Worm (Caenorhabditis elegans) whole organism, L3 larva: ENCODE data around the gene fbxa-118.

Experiments
- R02D3.7 ChIP-seq: fragments of 150-350 bp; optimal IDR thresholded peaks from 2 replicates; lab custom pipeline; 2014; ENCODE audit warnings: missing biosample characterization, missing genetic modification characterization
- aly-2 ChIP-seq: fragments of 150-350 bp; optimal IDR thresholded peaks from 2 replicates; lab custom pipeline; 2014; ENCODE audit warnings: missing biosample characterization, missing genetic modification characterization
- ama-1 ChIP-seq: fragments of 150-350 bp; optimal IDR thresholded peaks from 2 replicates; lab custom pipeline; 2018
- ceh-16 ChIP-seq: sonication (generic microtip); optimal IDR thresholded peaks from 2 replicates; lab custom pipeline; 2017; ENCODE audit warnings: missing biosample characterization, missing genetic modification characterization
- ceh-28 ChIP-seq: fragments of 150-350 bp; optimal IDR thresholded peaks from 2 replicates; lab custom pipeline; 2014; ENCODE audit warnings: missing biosample characterization, missing genetic modification reagents, missing genetic modification characterization
- ceh-82 ChIP-seq: fragments of 150-350 bp; optimal IDR thresholded peaks from 2 replicates; lab custom pipeline; 2014; ENCODE audit warnings: missing biosample characterization, missing genetic modification characterization
- ceh-9 ChIP-seq: sonication (generic microtip); optimal IDR thresholded peaks from 2 replicates; lab custom pipeline; 2018; ENCODE audit warnings: missing biosample characterization, missing genetic modification characterization
- elt-2 ChIP-seq: sonication (generic microtip); optimal IDR thresholded peaks from 2 replicates; lab custom pipeline; 2016; ENCODE audit warnings: missing genetic modification reagents, mild to moderate bottlenecking, missing genetic modification characterization, missing compliant biosample characterization
- eor-1 ChIP-seq, 2 experiments: fragments of 150-350 bp; optimal IDR thresholded peaks; 2 replicates each; lab custom pipeline; 2014 to 2018; ENCODE audit warnings: missing biosample characterization in 2 of 2, missing genetic modification characterization in 2 of 2
- fkh-10 ChIP-seq: sonication (generic microtip); optimal IDR thresholded peaks from 2 replicates; lab custom pipeline; 2017; ENCODE audit warnings: missing biosample characterization, missing genetic modification reagents, missing genetic modification characterization
- fos-1 ChIP-seq: fragments of 150-350 bp; optimal IDR thresholded peaks from 2 replicates; lab custom pipeline; 2014; ENCODE audit warnings: missing biosample characterization, missing genetic modification characterization
- hmg-11 ChIP-seq: sonication (generic microtip); optimal IDR thresholded peaks from 2 replicates; lab custom pipeline; 2016; ENCODE audit warnings: missing genetic modification characterization, missing compliant biosample characterization
- jun-1 ChIP-seq: fragments of 150-350 bp; optimal IDR thresholded peaks from 2 replicates; lab custom pipeline; 2014; ENCODE audit warnings: missing biosample characterization, missing genetic modification reagents, missing genetic modification characterization
- lin-39 ChIP-seq: fragments of 150-350 bp; optimal IDR thresholded peaks from 2 replicates; lab custom pipeline; 2018; ENCODE audit warnings: missing biosample characterization, missing genetic modification reagents, missing genetic modification characterization
- mdl-1 ChIP-seq: fragments of 150-350 bp; optimal IDR thresholded peaks from 2 replicates; lab custom pipeline; 2014; ENCODE audit warnings: missing biosample characterization, missing genetic modification characterization
- mml-1 ChIP-seq: fragments of 150-350 bp; sonication (generic microtip); optimal IDR thresholded peaks from 3 replicates; lab custom pipeline; 2014; ENCODE audit warnings: missing biosample characterization, missing genetic modification characterization
- nfya-1 ChIP-seq: sonication (generic microtip); optimal IDR thresholded peaks from 2 replicates; lab custom pipeline; 2017; ENCODE audit warnings: missing genetic modification characterization, mild to moderate bottlenecking, missing compliant biosample characterization, antibody characterized with exemption, moderate library complexity; ENCODE audit not compliant: insufficient read depth
- nhr-12 ChIP-seq: fragments of 150-350 bp; optimal IDR thresholded peaks from 2 replicates; lab custom pipeline; 2014; ENCODE audit warnings: missing biosample characterization, missing genetic modification characterization
- nhr-23 ChIP-seq: fragments of 150-350 bp; optimal IDR thresholded peaks from 2 replicates; lab custom pipeline; 2014; ENCODE audit warnings: missing biosample characterization, missing genetic modification reagents, missing genetic modification characterization
- nhr-237 ChIP-seq: fragments of 150-350 bp; optimal IDR thresholded peaks from 2 replicates; lab custom pipeline; 2014; ENCODE audit warnings: missing biosample characterization, missing genetic modification characterization
- nhr-25 ChIP-seq: sonication (generic microtip); optimal IDR thresholded peaks from 2 replicates; lab custom pipeline; 2017; ENCODE audit warnings: missing biosample characterization, missing genetic modification characterization
- nhr-28 ChIP-seq: fragments of 150-350 bp; optimal IDR thresholded peaks from 2 replicates; lab custom pipeline; 2014; ENCODE audit warnings: missing biosample characterization, missing genetic modification characterization
- nhr-43 ChIP-seq: sonication (generic microtip); optimal IDR thresholded peaks from 2 replicates; lab custom pipeline; 2016; ENCODE audit warnings: mild to moderate bottlenecking, missing genetic modification characterization, missing compliant biosample characterization; ENCODE audit not compliant: poor library complexity, severe bottlenecking
- nhr-67 ChIP-seq: fragments of 150-350 bp; optimal IDR thresholded peaks from 2 replicates; lab custom pipeline; 2014; ENCODE audit warnings: missing biosample characterization, missing genetic modification characterization
- nhr-76 ChIP-seq: fragments of 150-350 bp; sonication (generic microtip); optimal IDR thresholded peaks from 5 replicates; lab custom pipeline; 2014; ENCODE audit warnings: missing biosample characterization, missing genetic modification characterization
- pha-4 ChIP-seq: fragments of 150-350 bp; optimal IDR thresholded peaks from 2 replicates; lab custom pipeline; 2014; ENCODE audit warnings: missing biosample characterization, missing genetic modification reagents, missing genetic modification characterization
- pqm-1 ChIP-seq: fragments of 150-350 bp; optimal IDR thresholded peaks from 2 replicates; lab custom pipeline; 2017; ENCODE audit warnings: missing biosample characterization, missing genetic modification characterization, inconsistent platforms
- skn-1 ChIP-seq: fragments of 150-350 bp; optimal IDR thresholded peaks from 2 replicates; lab custom pipeline; 2014; ENCODE audit warnings: missing biosample characterization, missing genetic modification characterization
- unc-39 ChIP-seq: sonication (generic microtip); optimal IDR thresholded peaks from 4 replicates; lab custom pipeline; 2017; ENCODE audit warnings: missing biosample characterization, missing genetic modification characterization
- unc-62 ChIP-seq: fragments of 150-350 bp; sonication (generic microtip); optimal IDR thresholded peaks from 4 replicates; lab custom pipeline; 2014; ENCODE audit warnings: missing biosample characterization, missing genetic modification reagents, missing genetic modification characterization
- zag-1 ChIP-seq: fragments of 150-350 bp; optimal IDR thresholded peaks from 2 replicates; lab custom pipeline; 2014; ENCODE audit warnings: missing biosample characterization, missing genetic modification characterization
- ztf-11 ChIP-seq: fragments of 150-350 bp; optimal IDR thresholded peaks from 2 replicates; lab custom pipeline; 2014; ENCODE audit warnings: missing biosample characterization, missing genetic modification characterization

fbxa-118 gene

DNA sequence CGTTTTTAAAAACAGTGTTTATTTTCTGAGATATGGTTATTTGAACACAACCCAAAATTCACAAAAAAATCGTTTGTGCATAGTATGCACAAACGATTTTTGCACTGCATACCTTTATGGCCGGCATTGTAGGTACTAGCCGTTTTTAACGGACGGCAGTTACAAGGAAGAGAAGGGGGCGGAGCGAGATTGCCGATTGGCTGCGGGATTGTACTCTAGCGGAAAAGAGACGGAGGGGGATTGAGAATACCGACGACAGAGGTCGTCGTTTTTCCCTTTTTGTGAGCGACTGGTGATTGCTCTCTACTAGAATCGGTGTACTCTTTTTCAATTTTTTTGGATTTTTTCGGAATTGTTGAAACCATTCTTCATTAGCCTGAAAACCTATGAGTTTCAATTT, 9.4 kb downstream of the fbxa-118 start:
- TF ChIP-seq unc-39 (no peak), nfya-1 (tag; lab: Kevin White, UChicago) (peak; percentile 62)

DNA sequence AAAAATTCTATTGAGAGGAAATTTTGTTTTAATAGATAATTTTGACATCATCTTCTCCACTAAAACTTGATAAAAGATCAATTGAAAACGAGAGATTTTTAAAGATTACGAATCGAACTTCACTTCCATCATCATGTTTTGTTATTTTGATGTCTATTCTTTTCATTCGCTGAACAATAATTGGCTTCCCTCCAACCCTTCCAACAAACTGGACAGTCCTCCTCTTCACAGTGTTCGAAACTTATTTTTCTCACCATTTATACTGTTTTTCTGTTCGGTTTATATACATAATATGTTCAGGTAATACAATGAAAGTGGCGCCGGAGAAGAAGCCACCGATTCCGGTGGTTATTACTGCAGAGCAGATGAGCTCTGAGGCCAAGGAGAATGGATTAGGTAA, 16.4 kb downstream of the fbxa-118 start, which contains the start of gene M162.5:
Gene M162.5, plus strand, starts transcription at position 301 of the 400 bp plus-strand sequence.
- TF ChIP-seq ceh-28 (tag; lab: Kevin White, UChicago) (no peak), pha-4 (tag; lab: Kevin White, UChicago) (no peak), fos-1 (tag; lab: Kevin White, UChicago) (no peak), ceh-16 (no peak), jun-1 (tag; lab: Kevin White, UChicago) (no peak), mml-1 (no peak), R02D3.7 (tag; lab: Kevin White, UChicago) (no peak), eor-1 (tag; optimal IDR thresholded peaks at IDR 0.05; lab: Kevin White, UChicago) (no peak), ama-1 (no peak), skn-1 (tag; lab: Kevin White, UChicago) (no peak), fkh-10 (GFP tag; lab: Kevin White, UChicago) (no peak), lin-39 (tag; lab: Kevin White, UChicago) (no peak), unc-62 (GFP tag; lab: Kevin White, UChicago) (no peak), nhr-43 (tag; lab: Kevin White, UChicago) (no peak), mdl-1 (tag; lab: Kevin White, UChicago) (no peak), unc-39 (no peak), hmg-11 (tag; lab: Kevin White, UChicago) (no peak), nhr-25 (tag; lab: Kevin White, UChicago) (no peak)
- TF ChIP-seq, all 47 proteins: peak for 0

DNA sequence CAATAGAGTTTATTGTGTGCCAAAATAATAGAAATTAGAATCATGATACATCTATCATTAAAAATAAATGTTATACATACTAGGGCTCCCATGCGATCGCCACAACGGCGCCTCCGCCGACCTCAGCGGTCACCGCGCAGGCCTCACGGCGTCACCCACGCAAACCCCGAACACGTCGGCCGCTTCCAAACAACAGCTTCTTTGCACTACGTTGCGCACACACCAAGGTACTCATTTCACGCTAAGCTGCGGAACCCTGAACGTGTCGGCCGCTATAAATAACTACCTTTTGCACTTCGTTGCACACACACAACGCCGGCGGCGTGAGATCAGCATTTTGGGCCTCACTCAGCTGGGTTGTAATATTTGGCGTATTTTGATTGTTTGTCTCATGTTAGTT, 17.8 kb downstream of the fbxa-118 start:
- TF ChIP-seq nhr-23 (tag; lab: Kevin White, UChicago) (no peak), zag-1 (no peak), pha-4 (tag; lab: Kevin White, UChicago) (no peak)

DNA sequence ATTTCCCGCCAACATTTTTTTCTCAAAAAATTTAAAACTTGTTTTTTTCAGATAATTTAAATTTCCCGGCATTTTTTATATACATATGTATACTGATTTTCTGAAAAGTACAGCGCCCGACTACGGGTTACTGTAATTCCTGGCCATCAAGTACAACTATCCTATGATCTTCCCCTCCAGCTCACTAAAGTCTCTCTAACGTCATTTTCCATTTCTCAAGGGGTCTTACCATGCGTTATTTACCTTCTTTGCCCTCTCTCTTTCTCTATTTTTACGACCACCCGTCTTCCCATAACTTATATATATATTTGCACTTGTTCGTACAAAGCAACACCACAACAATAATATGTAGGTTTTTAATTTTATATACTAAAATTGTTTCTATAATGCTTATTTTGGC, 20.9 kb downstream of the fbxa-118 start, which contains the start of gene W04E12.9:
Gene W04E12.9, plus strand, starts transcription at position 301 of the 400 bp plus-strand sequence.
- TF ChIP-seq unc-62 (GFP tag; lab: Kevin White, UChicago) (no peak), ceh-82 (tag; lab: Kevin White, UChicago) (no peak), nhr-67 (tag; lab: Kevin White, UChicago) (no peak), nhr-43 (tag; lab: Kevin White, UChicago) (no peak), nhr-25 (tag; lab: Kevin White, UChicago) (no peak), nhr-237 (tag; lab: Kevin White, UChicago) (no peak), jun-1 (tag; lab: Kevin White, UChicago) (no peak), nhr-76 (no peak), zag-1 (no peak), eor-1 (tag; optimal IDR thresholded peaks at IDR 0.05; lab: Kevin White, UChicago) (no peak), ama-1 (no peak), nhr-12 (tag; lab: Kevin White, UChicago) (no peak), fos-1 (tag; lab: Kevin White, UChicago) (no peak), fkh-10 (GFP tag; lab: Kevin White, UChicago) (no peak), ztf-11 (tag; lab: Kevin White, UChicago) (no peak)

ce11 chrV:19755260-19755659, 21.9 kb downstream of the fbxa-118 start, which contains the start of gene clec-50:
Gene clec-50, minus strand, starts transcription at chrV:19755368.
- TF ChIP-seq fkh-10 (GFP tag; lab: Kevin White, UChicago), result no peak
- TF ChIP-seq elt-2 (tag; lab: Kevin White, UChicago), result peak; percentile 86
- TF ChIP-seq ama-1, result no peak
- TF ChIP-seq pqm-1, result peak; percentile 82
- no peak for TF ChIP-seq R02D3.7 (tag; lab: Kevin White, UChicago)
- TF ChIP-seq aly-2 (tag; lab: Kevin White, UChicago), result no peak
- no peak for TF ChIP-seq ceh-9 (tag; lab: Kevin White, UChicago)
- no peak for TF ChIP-seq nhr-25 (tag; lab: Kevin White, UChicago)

DNA sequence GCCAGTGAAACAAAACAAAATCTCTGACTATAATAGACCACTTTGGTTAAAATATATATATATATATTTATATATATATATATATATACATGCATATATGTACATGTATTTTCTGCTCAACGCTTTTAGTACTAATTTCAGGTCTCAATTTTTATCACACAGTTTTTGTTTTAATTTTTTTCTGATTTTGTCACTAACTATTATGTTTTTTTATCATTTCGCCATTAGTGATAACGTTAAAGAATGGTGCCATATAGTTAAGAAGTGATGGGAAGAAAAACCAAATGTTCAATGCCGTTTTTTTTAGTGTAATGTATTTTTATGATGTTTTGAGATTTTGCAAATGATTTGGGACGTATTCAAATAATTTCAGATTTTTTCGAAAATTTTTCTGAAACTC, 22.8 kb downstream of the fbxa-118 start:
- TF ChIP-seq elt-2 (tag; lab: Kevin White, UChicago) (peak; percentile 60), pqm-1 (no peak), ceh-82 (tag; lab: Kevin White, UChicago) (no peak), nhr-28 (no peak)
- TF ChIP-seq, all 47 proteins: peak for 1
